Worm (Caenorhabditis elegans): Measurements from ENCODE around the gene K07D4.9.

Gene K07D4.9

DNA sequence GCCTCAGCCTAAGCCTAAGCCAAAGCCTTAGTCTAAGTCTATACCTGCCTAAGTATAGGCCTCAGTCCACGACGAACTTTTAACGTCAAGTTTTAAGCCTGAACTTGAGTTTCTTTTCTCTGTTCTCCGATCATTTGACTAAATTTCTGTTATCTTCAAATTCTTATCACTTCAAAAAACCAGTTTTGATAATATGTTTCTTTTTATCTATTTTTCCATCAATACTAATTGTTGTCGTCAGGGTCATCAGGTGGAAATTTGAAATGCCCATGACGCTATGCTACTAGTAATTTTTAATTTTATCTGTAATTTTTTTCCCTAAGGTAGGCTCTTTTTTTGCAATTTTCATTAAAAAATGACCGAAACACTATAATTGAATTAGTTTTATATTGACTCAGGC lies 16.9 kb upstream of the K07D4.9 start:
- TF ChIP-seq elt-2 (tag; optimal IDR thresholded peaks at IDR 0.05) (peak; percentile 29), ceh-82 (tag; optimal IDR thresholded peaks at IDR 0.05) (no peak), nhr-43 (tag; optimal IDR thresholded peaks at IDR 0.05; ENCODE audit: poor library complexity, severe bottlenecking) (no peak), nhr-237 (tag; optimal IDR thresholded peaks at IDR 0.05) (no peak), mml-1 (tag; optimal IDR thresholded peaks at IDR 0.05) (no peak)

ce11 chrII:4018617-4019016 lies 9.8 kb upstream of the K07D4.9 start, which contains the start of gene K07D4.6:
Gene K07D4.6, minus strand, starts transcription at chrII:4018717.
- TF ChIP-seq skn-1 (tag; optimal IDR thresholded peaks at IDR 0.05) = no peak
- TF ChIP-seq egl-5 (tag; optimal IDR thresholded peaks at IDR 0.05) = no peak
- TF ChIP-seq nhr-76 (tag; optimal IDR thresholded peaks at IDR 0.05) = no peak
- TF ChIP-seq R02D3.7 (tag; optimal IDR thresholded peaks at IDR 0.05) = no peak
- no peak for TF ChIP-seq nhr-67 (tag; optimal IDR thresholded peaks at IDR 0.05)
- no peak for TF ChIP-seq jun-1 (tag; optimal IDR thresholded peaks at IDR 0.05)
- no peak for TF ChIP-seq nfya-1 (tag; optimal IDR thresholded peaks at IDR 0.05; ENCODE audit: insufficient read depth)
- no peak for TF ChIP-seq unc-62 (GFP tag; optimal IDR thresholded peaks at IDR 0.05)
- no peak for TF ChIP-seq tbx-2 (tag; optimal IDR thresholded peaks at IDR 0.05)
- TF ChIP-seq ceh-82 (tag; optimal IDR thresholded peaks at IDR 0.05) = no peak
- no peak for TF ChIP-seq nhr-12 (tag; optimal IDR thresholded peaks at IDR 0.05)
- TF ChIP-seq lsy-12 (tag; optimal IDR thresholded peaks at IDR 0.05) = no peak
- no peak for TF ChIP-seq fkh-10 (GFP tag; optimal IDR thresholded peaks at IDR 0.05)
- no peak for TF ChIP-seq mml-1 (tag; optimal IDR thresholded peaks at IDR 0.05)

DNA sequence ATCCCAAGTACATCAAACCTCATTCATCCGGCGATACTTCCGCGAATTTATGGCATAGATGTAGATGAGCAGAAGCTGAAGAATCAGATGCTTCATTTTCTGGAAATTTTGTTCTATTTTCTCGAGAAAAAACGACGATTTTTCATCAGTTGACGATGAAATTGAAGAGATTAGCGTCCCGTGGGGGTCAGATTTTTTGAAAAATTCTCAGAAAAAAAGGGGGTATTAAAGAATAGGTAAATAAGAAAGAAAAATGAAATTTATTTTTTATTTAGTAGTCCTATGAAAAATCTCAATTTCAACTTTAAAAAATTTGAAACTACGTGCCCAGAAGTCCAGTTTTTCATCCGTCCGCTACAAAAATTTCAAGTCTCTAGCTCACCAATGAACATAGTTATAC lies 2.9 kb upstream of the K07D4.9 start, which contains the start of gene K07D4.5:
K07D4.5 (minus strand) TSS at position 101 of the 400 bp plus-strand sequence.
- TF ChIP-seq ztf-11 (tag; optimal IDR thresholded peaks at IDR 0.05) (no peak), hmg-11 (tag; optimal IDR thresholded peaks at IDR 0.05) (no peak), unc-62 (GFP tag; optimal IDR thresholded peaks at IDR 0.05) (no peak), R02D3.7 (tag; optimal IDR thresholded peaks at IDR 0.05) (no peak), nhr-28 (tag; optimal IDR thresholded peaks at IDR 0.05) (no peak)

ce11 chrII:4032293-4032692 lies 3.9 kb downstream of the K07D4.9 start, which contains the start of gene K07D4.4:
Gene K07D4.4, minus strand, starts transcription at chrII:4032393.
- no peak for TF ChIP-seq hmg-11 (tag; optimal IDR thresholded peaks at IDR 0.05)
- no peak for TF ChIP-seq unc-39 (tag; optimal IDR thresholded peaks at IDR 0.05)
- TF ChIP-seq nhr-28 (tag; optimal IDR thresholded peaks at IDR 0.05) = no peak
- no peak for TF ChIP-seq fos-1 (tag; optimal IDR thresholded peaks at IDR 0.05)
- no peak for TF ChIP-seq aly-2 (tag; optimal IDR thresholded peaks at IDR 0.05)
- TF ChIP-seq daf-12 (tag; optimal IDR thresholded peaks at IDR 0.05) = no peak
- TF ChIP-seq ztf-11 (tag; optimal IDR thresholded peaks at IDR 0.05) = no peak
- no peak for TF ChIP-seq ceh-28 (tag; optimal IDR thresholded peaks at IDR 0.05)
- no peak for TF ChIP-seq lin-15B (tag; optimal IDR thresholded peaks at IDR 0.05)
- TF ChIP-seq nhr-12 (tag; optimal IDR thresholded peaks at IDR 0.05) = no peak
- no peak for TF ChIP-seq ceh-82 (tag; optimal IDR thresholded peaks at IDR 0.05)
- no peak for TF ChIP-seq unc-62 (GFP tag; optimal IDR thresholded peaks at IDR 0.05)

- TF ChIP-seq nhr-43 (tag; optimal IDR thresholded peaks at IDR 0.05; ENCODE audit: poor library complexity, severe bottlenecking) = no peak
- no peak for TF ChIP-seq elt-1 (tag; optimal IDR thresholded peaks at IDR 0.05)
- no peak for TF ChIP-seq lin-39 (tag; optimal IDR thresholded peaks at IDR 0.05)
- no peak for TF ChIP-seq nhr-28 (tag; optimal IDR thresholded peaks at IDR 0.05)
- TF ChIP-seq ztf-11 (tag; optimal IDR thresholded peaks at IDR 0.05) = no peak
- TF ChIP-seq sea-2 (GFP tag; optimal IDR thresholded peaks at IDR 0.05) = no peak
- TF ChIP-seq elt-2 (tag; optimal IDR thresholded peaks at IDR 0.05) = no peak
- TF ChIP-seq egl-27 (tag; optimal IDR thresholded peaks at IDR 0.05) = no peak
- TF ChIP-seq fos-1 (tag; optimal IDR thresholded peaks at IDR 0.05) = no peak
- no peak for TF ChIP-seq R02D3.7 (tag; optimal IDR thresholded peaks at IDR 0.05)
- no peak for TF ChIP-seq mdl-1 (tag; optimal IDR thresholded peaks at IDR 0.05)
- no peak for TF ChIP-seq tbx-2 (tag; optimal IDR thresholded peaks at IDR 0.05)
- TF ChIP-seq fkh-10 (GFP tag; optimal IDR thresholded peaks at IDR 0.05) = no peak
- TF ChIP-seq nfya-1 (tag; optimal IDR thresholded peaks at IDR 0.05; ENCODE audit: insufficient read depth) = no peak
Observed at ce11 chrII:4038541-4038940, 10.2 kb downstream of the K07D4.9 start, which contains the start of gene pqn-48. Gene pqn-48, plus strand, starts transcription at chrII:4038884.

DNA sequence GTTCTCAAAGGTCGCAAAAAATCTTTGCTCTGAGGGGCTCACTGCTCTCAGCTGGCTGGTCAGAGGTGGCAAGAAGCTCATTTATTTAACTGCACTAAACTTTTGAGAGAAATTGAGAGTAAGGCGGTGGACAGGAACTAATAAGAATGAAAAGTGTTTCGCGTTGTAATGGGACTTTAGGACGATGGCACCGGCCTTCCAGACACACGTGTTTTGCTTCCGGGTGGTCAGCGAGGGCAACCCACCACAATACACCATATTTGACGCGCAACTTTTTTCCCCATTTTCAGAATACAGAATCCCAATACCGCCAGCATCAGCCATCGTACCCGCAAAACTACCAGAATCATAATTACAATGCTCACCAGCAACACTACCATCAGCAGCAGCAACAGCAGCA lies 11.7 kb downstream of the K07D4.9 start:
- TF ChIP-seq unc-39 (tag; optimal IDR thresholded peaks at IDR 0.05) = no peak
- TF ChIP-seq fkh-2 (tag; optimal IDR thresholded peaks at IDR 0.05) = no peak
- TF ChIP-seq ztf-11 (tag; optimal IDR thresholded peaks at IDR 0.05) = no peak
- TF ChIP-seq jun-1 (tag; optimal IDR thresholded peaks at IDR 0.05) = no peak
- TF ChIP-seq mml-1 (tag; optimal IDR thresholded peaks at IDR 0.05) = no peak
- no peak for TF ChIP-seq lin-15B (tag; optimal IDR thresholded peaks at IDR 0.05)
- no peak for TF ChIP-seq daf-12 (tag; optimal IDR thresholded peaks at IDR 0.05)
- TF ChIP-seq nfya-1 (tag; optimal IDR thresholded peaks at IDR 0.05; ENCODE audit: insufficient read depth) = no peak
- TF ChIP-seq fkh-10 (GFP tag; optimal IDR thresholded peaks at IDR 0.05) = no peak
- no peak for TF ChIP-seq nhr-25 (tag; optimal IDR thresholded peaks at IDR 0.05)
- TF ChIP-seq ceh-82 (tag; optimal IDR thresholded peaks at IDR 0.05) = no peak
- no peak for TF ChIP-seq mdl-1 (tag; optimal IDR thresholded peaks at IDR 0.05)
- TF ChIP-seq ceh-9 (tag; optimal IDR thresholded peaks at IDR 0.05) = no peak
- no peak for TF ChIP-seq nhr-67 (tag; optimal IDR thresholded peaks at IDR 0.05)
- no peak for TF ChIP-seq elt-1 (tag; optimal IDR thresholded peaks at IDR 0.05)
- no peak for TF ChIP-seq elt-2 (tag; optimal IDR thresholded peaks at IDR 0.05)
- no peak for TF ChIP-seq zag-1 (tag; optimal IDR thresholded peaks at IDR 0.05)
- no peak for TF ChIP-seq egl-27 (tag; optimal IDR thresholded peaks at IDR 0.05)
